Worm (Caenorhabditis elegans): ENCODE measurements around the gene ztf-27.

Gene ztf-27

DNA sequence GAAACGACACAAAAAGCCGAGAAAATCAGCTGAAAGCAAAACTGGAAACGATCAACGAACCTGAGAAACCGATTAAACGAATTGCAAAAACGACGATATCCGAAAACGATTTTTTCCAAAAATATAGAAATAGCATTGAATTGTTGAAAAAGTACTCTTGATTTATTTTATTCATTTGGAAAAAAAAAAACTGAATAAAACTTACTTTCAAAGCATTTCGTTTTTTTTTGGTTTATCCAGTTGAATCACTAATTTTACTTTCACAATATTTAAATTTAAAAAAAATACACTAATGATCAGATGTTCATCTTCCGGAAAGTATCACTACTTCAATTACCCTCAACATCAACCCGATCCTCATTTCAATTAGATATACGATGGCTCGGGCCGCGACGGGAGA, 11.4 kb downstream of the ztf-27 start, which contains the start of gene T09F3.5:
T09F3.5 (plus strand) TSS at position 301 of the 400 bp plus-strand sequence.
- TF ChIP-seq mep-1 (tag; optimal IDR thresholded peaks at IDR 0.05) (no peak), nhr-76 (tag; optimal IDR thresholded peaks at IDR 0.05) (no peak), F10B5.3 (tag; optimal IDR thresholded peaks at IDR 0.05) (no peak), nhr-25 (tag; optimal IDR thresholded peaks at IDR 0.05; ENCODE audit: borderline replicate concordance, insufficient read depth) (no peak), nhr-237 (tag; optimal IDR thresholded peaks at IDR 0.05) (no peak), Y5F2A.4 (GFP tag; optimal IDR thresholded peaks at IDR 0.05) (no peak), gei-8 (GFP tag; optimal IDR thresholded peaks at IDR 0.05) (no peak)

DNA sequence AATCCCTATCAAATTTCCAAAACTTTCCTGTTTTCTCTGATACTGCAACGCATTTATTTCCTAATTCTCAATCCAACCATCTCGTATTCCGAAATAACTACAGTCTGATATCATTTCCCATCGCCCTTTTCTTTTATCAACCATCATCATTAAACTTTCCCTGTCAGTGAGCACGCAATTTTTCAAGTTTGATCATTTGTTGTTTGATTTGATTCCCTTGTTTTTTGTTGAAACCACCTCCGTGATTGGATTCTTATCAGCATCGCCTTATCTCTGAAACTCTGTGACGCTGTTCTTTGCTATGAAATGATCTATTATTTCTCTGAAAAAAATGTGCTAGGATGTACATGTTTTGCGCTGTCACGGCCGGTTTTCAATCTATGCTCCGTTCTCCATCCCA, 17.9 kb downstream of the ztf-27 start:
- no peak for TF ChIP-seq Y105C5A.15 (GFP tag; IDR thresholded peaks at IDR 0.05)
- TF ChIP-seq ceh-32 (tag; optimal IDR thresholded peaks at IDR 0.05; ENCODE audit: poor library complexity) = no peak
- peak; percentile 57; the same call in 1 of the 2 replicates for TF ChIP-seq tra-1 (GFP tag; IDR thresholded peaks at IDR 0.05)
- TF ChIP-seq Y5F2A.4 (GFP tag; optimal IDR thresholded peaks at IDR 0.05) = no peak
- TF ChIP-seq nhr-28 (tag; optimal IDR thresholded peaks at IDR 0.05) = peak; percentile 82
- TF ChIP-seq ztf-11 (tag; optimal IDR thresholded peaks at IDR 0.05) = no peak
- TF ChIP-seq nhr-11 (tag; optimal IDR thresholded peaks at IDR 0.05) = no peak
- TF ChIP-seq madf-5 (GFP tag; IDR thresholded peaks at IDR 0.05) = no peak
- TF ChIP-seq dve-1 (tag; optimal IDR thresholded peaks at IDR 0.05; ENCODE audit: insufficient read depth) = peak; percentile 47
- no peak for TF ChIP-seq zfp-3 (GFP tag; conservative IDR thresholded peaks at IDR 0.05)
- peak; percentile 86 for TF ChIP-seq dmd-6 (GFP tag; IDR thresholded peaks at IDR 0.05)
- no peak for TF ChIP-seq nhr-76 (tag; optimal IDR thresholded peaks at IDR 0.05)
- peak; percentile 87 for TF ChIP-seq pqm-1 (tag; optimal IDR thresholded peaks at IDR 0.05)
- no peak for TF ChIP-seq snpc-4 (tag; optimal IDR thresholded peaks at IDR 0.05)
- no peak for TF ChIP-seq ztf-7 (tag; optimal IDR thresholded peaks at IDR 0.05)
- TF ChIP-seq lin-29 (GFP tag; IDR thresholded peaks at IDR 0.05) = no peak
- TF ChIP-seq daf-16 (GFP tag; optimal IDR thresholded peaks at IDR 0.05) = no peak
- TF ChIP-seq daf-16 (tag; optimal IDR thresholded peaks at IDR 0.05) = peak; percentile 85
- no peak for TF ChIP-seq fos-1 (tag; optimal IDR thresholded peaks at IDR 0.05)
- no peak for TF ChIP-seq spr-3 (GFP tag; optimal IDR thresholded peaks at IDR 0.05)
- no peak for TF ChIP-seq dmd-9 (GFP tag; IDR thresholded peaks at IDR 0.05)
- peak in 1 of 2 experiments; percentile 62 for TF ChIP-seq unc-62 (GFP tag; optimal IDR thresholded peaks at IDR 0.05 in 1 of 2)
- no peak for TF ChIP-seq unc-62 (tag; optimal IDR thresholded peaks at IDR 0.05)

ce11 chrII:10410989-10411388, 25.9 kb downstream of the ztf-27 start, which contains the start of gene E04D5.5:
TSS of gene E04D5.5 (plus strand) at chrII:10411289.
- TF ChIP-seq mdt-29 (GFP tag; IDR thresholded peaks at IDR 0.05) (no peak), fkh-10 (GFP tag; optimal IDR thresholded peaks at IDR 0.05) (no peak), T20F7.1 (GFP tag; optimal IDR thresholded peaks at IDR 0.05) (no peak), F26F4.8 (GFP tag; conservative IDR thresholded peaks at IDR 0.05) (no peak), lin-15B (tag; optimal IDR thresholded peaks at IDR 0.05) (no peak), lin-1 (GFP tag; IDR thresholded peaks at IDR 0.05) (no peak), dmd-8 (GFP tag; IDR thresholded peaks at IDR 0.05) (no peak), mdl-1 (tag; optimal IDR thresholded peaks at IDR 0.05) (no peak), spr-3 (GFP tag; optimal IDR thresholded peaks at IDR 0.05) (no peak), daf-8 (GFP tag; IDR thresholded peaks at IDR 0.05) (no peak), tag-97 (GFP tag; IDR thresholded peaks at IDR 0.05) (no peak), ceh-28 (tag; optimal IDR thresholded peaks at IDR 0.05) (no peak), nhr-28 (tag; optimal IDR thresholded peaks at IDR 0.05) (no peak), snpc-1.2 (GFP tag; IDR thresholded peaks at IDR 0.05) (no peak), madf-5 (GFP tag; IDR thresholded peaks at IDR 0.05) (no peak), zfp-3 (GFP tag; conservative IDR thresholded peaks at IDR 0.05) (no peak), ceh-82 (tag; optimal IDR thresholded peaks at IDR 0.05) (no peak), spr-1 (tag; optimal IDR thresholded peaks at IDR 0.05) (no peak), Y5F2A.4 (GFP tag; optimal IDR thresholded peaks at IDR 0.05) (no peak)

All from whole organism, L4 larva.